Fruit fly (Drosophila melanogaster) whole organism, wandering third instar larva: ENCODE results near the gene Nup107.

Experiments
- Abd-B ChIP-seq: fragments of >200 bp; optimal IDR thresholded peaks from 2 replicates; lab custom pipeline; 2017; ENCODE audit warnings: missing biosample characterization, missing genetic modification characterization
- Dfd ChIP-seq: fragments of >200 bp; optimal IDR thresholded peaks from 2 replicates; lab custom pipeline; 2017; ENCODE audit warnings: missing biosample characterization, missing genetic modification characterization
- GATAd ChIP-seq: sonication (Bioruptor generic); optimal IDR thresholded peaks from 2 replicates; lab custom pipeline; 2016; ENCODE audit warnings: missing biosample characterization, missing genetic modification characterization
- Hr78 ChIP-seq: fragments of >200 bp; optimal IDR thresholded peaks from 2 replicates; lab custom pipeline; 2017; ENCODE audit warnings: missing biosample characterization, missing genetic modification characterization
- Jra ChIP-seq: sonication (Bioruptor generic); optimal IDR thresholded peaks from 2 replicates; lab custom pipeline; 2016; ENCODE audit warnings: missing biosample characterization, missing genetic modification characterization
- N ChIP-seq: fragments of >200 bp; optimal IDR thresholded peaks from 2 replicates; lab custom pipeline; 2018; ENCODE audit warnings: missing biosample characterization, missing external identifiers, missing genetic modification characterization
- br ChIP-seq: fragments of 200-800 bp; sonication (Bioruptor generic); optimal IDR thresholded peaks from 2 replicates; lab custom pipeline; 2016; ENCODE audit warnings: missing biosample characterization, missing genetic modification characterization
- dl ChIP-seq, 2 experiments: fragments of 175-275, 200-275 bp in 1 of 2; fragments of 200-275 bp in 1 of 2; sonication (Bioruptor generic); optimal IDR thresholded peaks; lab custom pipeline; 2018; ENCODE audit warnings: mild to moderate bottlenecking in 2 of 2, missing biosample characterization in 2 of 2, missing genetic modification characterization in 2 of 2, moderate library complexity in 2 of 2; ENCODE audit not compliant: partially characterized antibody in 2 of 2, insufficient read depth in 1 of 2
- ey ChIP-seq: fragments of 200-800 bp; sonication (Bioruptor generic); optimal IDR thresholded peaks from 2 replicates; lab custom pipeline; 2016; ENCODE audit warnings: missing biosample characterization, missing genetic modification characterization
- h ChIP-seq: fragments of 200-800 bp; sonication (Bioruptor generic); optimal IDR thresholded peaks from 3 replicates; lab custom pipeline; 2016; ENCODE audit warnings: missing biosample characterization, mild to moderate bottlenecking, missing genetic modification characterization
- lola ChIP-seq: fragments of >200 bp; optimal IDR thresholded peaks from 2 replicates; lab custom pipeline; 2017; ENCODE audit warnings: missing biosample characterization, missing genetic modification characterization
- pan ChIP-seq: fragments of >200 bp; optimal IDR thresholded peaks from 2 replicates; lab custom pipeline; 2017
- sage ChIP-seq: fragments of 200-800 bp; sonication (Bioruptor generic); optimal IDR thresholded peaks from 2 replicates; lab custom pipeline; 2016; ENCODE audit warnings: missing biosample characterization, mild to moderate bottlenecking, missing genetic modification characterization
- tai ChIP-seq: sonication (Bioruptor generic); optimal IDR thresholded peaks from 2 replicates; lab custom pipeline; 2016; ENCODE audit warnings: missing biosample characterization, missing genetic modification characterization

dm6 chr2L:10689221-10690034 lies 46.4 kb downstream of the Nup107 start, which contains the start of gene CG7294:
- TF ChIP-seq Jra, result no peak
- TF ChIP-seq h (GFP tag; lab: Kevin White, UChicago), result no peak
- no peak for TF ChIP-seq sage (GFP tag; lab: Kevin White, UChicago)
- TF ChIP-seq ey (GFP tag; lab: Kevin White, UChicago), result no peak
- no peak for TF ChIP-seq pan
- no peak for TF ChIP-seq Dfd (GFP tag; lab: Kevin White, UChicago)
- TF ChIP-seq Abd-B, result no peak
- TF ChIP-seq tai (GFP tag; lab: Kevin White, UChicago), result no peak
- TF ChIP-seq br, result no peak
- no peak for TF ChIP-seq lola (GFP tag; lab: Kevin White, UChicago)
- TF ChIP-seq GATAd (GFP tag; lab: Kevin White, UChicago), result no peak
- no peak for TF ChIP-seq Hr78
- no peak for TF ChIP-seq N (GFP tag; lab: Kevin White, UChicago)
- TF ChIP-seq dl (GFP tag; optimal IDR thresholded peaks at IDR 0.05; lab: Kevin White, UChicago; ENCODE audit: insufficient read depth in 1 of 2, partially characterized antibody in 2 of 2), result no peak
